Fruit fly (Drosophila melanogaster) whole organism, adult: ENCODE measurements around the gene CG14183.

Source experiments
- CG11617 ChIP-seq: fragments of 200-800 bp; sonication (Bioruptor generic); optimal IDR thresholded peaks from 2 replicates; lab custom pipeline; 2017; ENCODE audit warnings: mild to moderate bottlenecking, missing biosample characterization, missing genetic modification reagents, missing genetic modification characterization
- CG12768 ChIP-seq: fragments of 200-800 bp; sonication (Bioruptor generic); optimal IDR thresholded peaks from 2 replicates; lab custom pipeline; 2017; ENCODE audit warnings: missing biosample characterization, missing genetic modification characterization, mild to moderate bottlenecking, moderate library complexity, missing genetic modification reagents
- CG14711 ChIP-seq: fragments of 200-800 bp; sonication (Bioruptor generic); optimal IDR thresholded peaks from 2 replicates; lab custom pipeline; 2018; ENCODE audit warnings: missing biosample characterization, mild to moderate bottlenecking, missing genetic modification characterization, moderate library complexity
- CG1620 ChIP-seq: fragments of 200-800 bp; sonication (Bioruptor generic); optimal IDR thresholded peaks from 2 replicates; lab custom pipeline; 2016; ENCODE audit warnings: missing biosample characterization, missing genetic modification characterization
- CG33017 ChIP-seq: fragments of 200-800 bp; sonication (Bioruptor generic); optimal IDR thresholded peaks from 2 replicates; lab custom pipeline; 2018; ENCODE audit warnings: missing biosample characterization, mild to moderate bottlenecking, missing genetic modification characterization, moderate library complexity
- CG7045 ChIP-seq: fragments of 200-800 bp; sonication (Bioruptor generic); optimal IDR thresholded peaks from 2 replicates; lab custom pipeline; 2017; ENCODE audit warnings: missing biosample characterization, mild to moderate bottlenecking, missing genetic modification characterization
- Crg-1 ChIP-seq: fragments of 200-800 bp; sonication (Bioruptor generic); optimal IDR thresholded peaks from 2 replicates; lab custom pipeline; 2016; ENCODE audit warnings: missing biosample characterization, missing genetic modification characterization
- Mnt ChIP-seq: fragments of 200-800 bp; sonication (Bioruptor generic); optimal IDR thresholded peaks from 2 replicates; lab custom pipeline; 2016; ENCODE audit warnings: missing biosample characterization, mild to moderate bottlenecking, missing genetic modification characterization
- bab1 ChIP-seq: fragments of 200-800 bp; sonication (Bioruptor generic); optimal IDR thresholded peaks from 3 replicates; lab custom pipeline; 2019; ENCODE audit warnings: missing biosample characterization, mild to moderate bottlenecking, missing genetic modification characterization, moderate library complexity
- kay ChIP-seq: fragments of 200-800 bp; sonication (Bioruptor generic); peaks from one replicate; lab custom pipeline; 2016; ENCODE audit warnings: missing biosample characterization, missing genetic modification characterization, borderline replicate concordance
- ovo ChIP-seq: fragments of 200-800 bp; sonication (Bioruptor generic); optimal IDR thresholded peaks from 2 replicates; lab custom pipeline; 2016; ENCODE audit warnings: missing biosample characterization, missing genetic modification characterization
- pad ChIP-seq: fragments of 200-800 bp; sonication (Bioruptor generic); optimal IDR thresholded peaks from 3 replicates; lab custom pipeline; 2017; ENCODE audit warnings: missing biosample characterization, missing genetic modification characterization, mild to moderate bottlenecking, moderate library complexity, missing genetic modification reagents
- tj ChIP-seq: fragments of 200-800 bp; sonication (Bioruptor generic); optimal IDR thresholded peaks from 3 replicates; lab custom pipeline; 2017; ENCODE audit warnings: missing biosample characterization, mild to moderate bottlenecking, missing genetic modification characterization, moderate library complexity
- toe ChIP-seq: fragments of 200-800 bp; sonication (Bioruptor generic); optimal IDR thresholded peaks from 2 replicates; lab custom pipeline; 2016; ENCODE audit warnings: missing biosample characterization, missing genetic modification characterization

DNA sequence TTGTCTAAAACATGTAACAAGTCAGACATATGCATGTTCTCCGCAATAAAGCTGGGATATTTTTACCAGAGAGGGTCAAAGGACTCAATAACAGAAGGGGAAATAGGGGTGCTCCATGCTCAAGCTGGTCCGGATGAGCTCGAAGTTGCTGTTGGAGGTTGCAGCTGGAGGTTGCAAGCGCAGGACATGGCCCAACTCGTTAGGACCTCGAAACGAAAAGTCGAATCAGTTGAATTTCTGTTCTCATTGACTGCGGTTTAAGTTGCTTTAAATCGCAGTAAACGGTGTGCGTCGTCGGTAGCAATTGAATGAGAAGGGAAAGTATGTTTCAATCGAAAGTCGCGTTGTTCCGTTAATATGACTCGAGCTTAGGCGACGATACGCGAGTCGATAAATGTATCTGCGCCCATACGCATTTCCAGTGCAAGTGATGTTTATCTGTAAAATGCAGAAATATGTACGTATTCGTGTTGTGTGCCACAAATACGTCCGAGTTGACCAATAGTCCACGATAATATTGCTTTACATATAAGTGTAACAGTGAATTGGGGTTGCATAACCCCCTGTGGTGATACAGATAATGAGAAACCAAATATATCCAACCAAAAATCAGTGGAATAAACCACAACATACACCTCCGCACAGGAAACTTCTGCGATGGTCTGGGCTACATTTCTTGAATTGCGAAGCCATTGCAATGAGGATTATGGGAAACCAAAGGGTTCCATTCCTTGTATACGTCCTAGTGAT, 22.4 kb downstream of the CG14183 start, which contains the start of gene kug:
- TF ChIP-seq pad (peak; percentile 79), CG7045 (GFP tag; lab: Kevin White, UChicago) (no peak), toe (GFP tag; lab: Kevin White, UChicago) (no peak), Mnt (GFP tag; lab: Kevin White, UChicago) (no peak), kay (GFP tag; lab: Kevin White, UChicago) (no peak), bab1 (no peak), ovo (GFP tag; lab: Kevin White, UChicago) (no peak), Crg-1 (GFP tag; lab: Kevin White, UChicago) (no peak), tj (GFP tag; lab: Kevin White, UChicago) (no peak), CG11617 (GFP tag; lab: Kevin White, UChicago) (no peak), CG33017 (tag; lab: Kevin White, UChicago) (no peak), CG12768 (GFP tag; lab: Kevin White, UChicago) (no peak), CG14711 (no peak), CG1620 (GFP tag; lab: Kevin White, UChicago) (no peak)
